Fruit fly (Drosophila melanogaster) Kc167 (cell line): Measurements from ENCODE around the gene Pax.

Experiments
- Myc ChIP-seq: fragments of >200 bp; optimal IDR thresholded peaks from 2 replicates; lab custom pipeline; 2017; ENCODE audit warnings: missing external identifiers
- Sin3A ChIP-seq: fragments of >200 bp; optimal IDR thresholded peaks from 2 replicates; lab custom pipeline; 2018; ENCODE audit warnings: missing external identifiers
- h ChIP-seq: fragments of >200 bp; optimal IDR thresholded peaks from 3 replicates; lab custom pipeline; 2018; ENCODE audit warnings: missing external identifiers
- insv ChIP-seq: fragments of >200 bp; optimal IDR thresholded peaks from 3 replicates; lab custom pipeline; 2018; ENCODE audit warnings: missing external identifiers
- psq ChIP-seq: fragments of >200 bp; optimal IDR thresholded peaks from 2 replicates; lab custom pipeline; 2017; ENCODE audit warnings: missing external identifiers
- ttk ChIP-seq: sonication (Bioruptor generic); optimal IDR thresholded peaks from 2 replicates; lab custom pipeline; 2017; ENCODE audit warnings: missing external identifiers

dm6 chr2L:19401914-19402313 lies 24.5 kb downstream of the Pax start:
- no peak for TF ChIP-seq insv (lab: Kevin White, UChicago)
- TF ChIP-seq psq, result no peak
- no peak for TF ChIP-seq Myc
- no peak for TF ChIP-seq Sin3A
- TF ChIP-seq h (lab: Kevin White, UChicago), result no peak
- TF ChIP-seq ttk (lab: Kevin White, UChicago), result no peak
